Fruit fly (Drosophila melanogaster): Measurements from ENCODE around the gene CG4115.

DNA sequence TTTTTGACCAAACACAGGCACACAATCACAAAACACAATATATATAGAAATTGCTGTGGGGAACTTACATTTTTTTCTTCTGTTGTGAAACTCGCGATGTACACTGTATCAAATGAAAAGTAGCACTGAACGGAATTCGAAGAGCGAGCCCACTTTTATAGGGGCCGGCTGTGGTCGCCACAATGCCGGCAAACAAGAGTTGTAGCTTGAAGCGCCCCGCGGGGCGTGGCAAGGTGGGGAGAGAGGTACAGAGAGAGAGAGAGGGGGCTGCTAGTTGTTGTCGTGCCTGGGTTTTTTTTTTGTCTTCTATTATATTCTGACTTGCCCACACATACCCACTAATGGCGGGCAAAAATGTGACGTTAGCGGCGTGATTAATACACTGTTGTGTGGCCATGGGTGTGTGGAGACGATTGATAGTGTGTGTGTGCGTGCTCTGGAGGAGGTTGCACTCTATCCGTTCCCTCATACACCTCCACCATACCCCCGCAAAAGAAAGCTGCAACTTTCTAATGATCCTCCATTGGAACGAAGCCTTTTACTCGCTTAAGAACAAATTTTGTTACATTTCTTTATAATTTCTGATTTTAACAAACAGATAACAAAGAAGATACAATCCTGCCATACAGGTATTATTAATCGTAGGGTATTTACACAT lies 9.5 kb downstream of the CG4115 start, which contains the start of gene GstD1:
- TF ChIP-seq CG8478 (optimal IDR thresholded peaks at IDR 0.05) (no peak), usp (GFP tag; optimal IDR thresholded peaks at IDR 0.05) (no peak), pan (optimal IDR thresholded peaks at IDR 0.05) (no peak)
